Fruit fly (Drosophila melanogaster): ENCODE data around the gene Or24a.

The Or24a gene

DNA sequence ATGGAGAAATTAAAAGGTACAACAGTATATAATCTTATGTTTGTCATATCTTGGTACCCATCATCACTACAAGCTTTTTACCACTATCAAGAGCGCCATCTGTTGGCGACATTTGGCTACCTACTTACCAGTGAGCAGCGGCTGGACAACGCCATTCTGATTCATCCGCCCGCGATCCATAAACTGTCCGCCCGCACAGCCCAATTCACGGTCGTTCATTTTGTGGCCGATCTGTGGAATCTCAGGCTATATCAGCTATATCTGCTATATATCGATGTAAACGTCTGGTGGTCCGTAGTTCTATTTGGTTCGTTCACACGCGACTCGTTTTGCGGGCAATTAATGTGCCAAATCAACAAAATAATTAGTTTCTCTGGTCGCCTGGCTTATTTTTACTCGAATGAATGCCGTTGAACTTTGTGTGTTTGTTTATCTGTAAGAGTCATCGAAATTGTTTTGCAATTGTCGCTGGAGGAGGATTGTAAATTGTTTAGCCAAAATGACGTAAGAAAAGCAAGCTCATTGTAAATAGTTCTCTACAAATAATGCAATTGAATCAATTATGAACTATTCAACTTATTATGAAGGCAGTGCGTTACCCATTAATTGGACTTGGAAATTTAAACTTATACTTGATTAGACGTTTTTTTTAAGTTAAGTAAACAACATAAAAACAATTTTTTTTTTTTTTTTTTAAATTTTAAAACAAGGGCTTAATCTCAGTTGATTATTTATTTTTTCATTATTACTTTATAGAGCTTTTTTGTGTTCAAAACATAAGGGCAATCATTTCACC is 30.6 kb upstream of the Or24a start (continued):
- TF ChIP-seq maf-S (GFP tag; optimal IDR thresholded peaks at IDR 0.05) (no peak), CG15696 (tag; optimal IDR thresholded peaks at IDR 0.05) (no peak), CG11723 (GFP tag; optimal IDR thresholded peaks at IDR 0.05) (no peak), sna (GFP tag; IDR thresholded peaks at IDR 0.05; ENCODE audit: partially characterized antibody) (no peak), eve (GFP tag; optimal IDR thresholded peaks at IDR 0.05) (no peak), unc-4 (GFP tag; IDR thresholded peaks at IDR 0.05; ENCODE audit: partially characterized antibody) (no peak), Hr51 (GFP tag; optimal IDR thresholded peaks at IDR 0.05) (peak in 1 of 2 experiments; percentile 11), Sox100B (GFP tag; optimal IDR thresholded peaks at IDR 0.05) (no peak), CG11504 (tag; optimal IDR thresholded peaks at IDR 0.05) (no peak), NfI (GFP tag; optimal IDR thresholded peaks at IDR 0.05) (no peak), Bdp1 (GFP tag; optimal IDR thresholded peaks at IDR 0.05) (no peak), Fer2 (tag; optimal IDR thresholded peaks at IDR 0.05) (no peak), D19A (tag; optimal IDR thresholded peaks at IDR 0.05) (no peak), ftz-f1 (GFP tag; optimal IDR thresholded peaks at IDR 0.05) (peak; percentile 44), Mrtf (GFP tag; IDR thresholded peaks at IDR 0.05) (no peak), CG1024 (GFP tag; IDR thresholded peaks at IDR 0.05) (no peak), CG13894 (tag; optimal IDR thresholded peaks at IDR 0.05) (peak; percentile 76), pan (optimal IDR thresholded peaks at IDR 0.05) (no peak), pan (GFP tag; optimal IDR thresholded peaks at IDR 0.05 in 1 of 2, IDR thresholded peaks at IDR 0.05 in 1 of 2) (no peak), CG11560 (tag; IDR thresholded peaks at IDR 0.05) (no peak), Nf-YC (tag; optimal IDR thresholded peaks at IDR 0.05) (no peak), tgo (GFP tag; IDR thresholded peaks at IDR 0.05) (no peak), CG17612 (GFP tag; IDR thresholded peaks at IDR 0.05) (no peak), NFAT (GFP tag; IDR thresholded peaks at IDR 0.05) (no peak), dysf (GFP tag; IDR thresholded peaks at IDR 0.05) (no peak), Pdp1 (GFP tag; optimal IDR thresholded peaks at IDR 0.05) (peak in 1 of 2 experiments; percentile 46), HLH4C (GFP tag; IDR thresholded peaks at IDR 0.05; ENCODE audit: partially characterized antibody) (no peak), H2.0 (GFP tag; IDR thresholded peaks at IDR 0.05) (no peak), CG17328 (GFP tag; IDR thresholded peaks at IDR 0.05) (no peak), chinmo (GFP tag; IDR thresholded peaks at IDR 0.05; ENCODE audit: partially characterized antibody) (0 out of 4 replicates have a peak, but pooled peaks have one; percentile 20), ap (GFP tag; IDR thresholded peaks at IDR 0.05) (no peak), peb (GFP tag; IDR thresholded peaks at IDR 0.05) (no peak), CG4617 (GFP tag; optimal IDR thresholded peaks at IDR 0.05; ENCODE audit: borderline replicate concordance) (no peak), Med (GFP tag) (no peak), Xbp1 (GFP tag; optimal IDR thresholded peaks at IDR 0.05) (no peak), ham (GFP tag; IDR thresholded peaks at IDR 0.05) (no peak), hbn (GFP tag; IDR thresholded peaks at IDR 0.05; ENCODE audit: partially characterized antibody) (no peak), CG14667 (GFP tag; IDR thresholded peaks at IDR 0.05) (no peak), gem (tag; optimal IDR thresholded peaks at IDR 0.05) (peak; percentile 33), mam (GFP tag; optimal IDR thresholded peaks at IDR 0.05) (no peak), CG2129 (GFP tag; IDR thresholded peaks at IDR 0.05; ENCODE audit: partially characterized antibody) (no peak)
